Fruit fly (Drosophila melanogaster) whole organism, embryonic: ENCODE measurements around the gene Rok.

Source experiments
- Bdp1 ChIP-seq: fragments of 200-800 bp; sonication (Bioruptor generic); optimal IDR thresholded peaks from 3 replicates; lab custom pipeline; 2016; ENCODE audit warnings: missing biosample characterization, missing genetic modification characterization
- BtbVII ChIP-seq: fragments of 200-800 bp; sonication (Bioruptor generic); optimal IDR thresholded peaks from 3 replicates; lab custom pipeline; 2017; ENCODE audit warnings: missing biosample characterization, mild to moderate bottlenecking, missing genetic modification characterization
- CG12299 ChIP-seq: fragments of 200-800 bp; sonication (Bioruptor generic); optimal IDR thresholded peaks from 2 replicates; lab custom pipeline; 2018; ENCODE audit warnings: missing biosample characterization, mild to moderate bottlenecking, missing genetic modification characterization
- CG13424 ChIP-seq: fragments of 200-800 bp; sonication (Bioruptor generic); optimal IDR thresholded peaks from 2 replicates; lab custom pipeline; 2019; ENCODE audit warnings: missing biosample characterization, mild to moderate bottlenecking, missing genetic modification characterization, moderate library complexity
- CG13894 ChIP-seq: fragments of 200-800 bp; sonication (Bioruptor generic); optimal IDR thresholded peaks from 3 replicates; lab custom pipeline; 2018; ENCODE audit warnings: missing biosample characterization, mild to moderate bottlenecking, missing genetic modification characterization, moderate library complexity
- CG15011 ChIP-seq: fragments of 200-800 bp; sonication (Bioruptor generic); optimal IDR thresholded peaks from 3 replicates; lab custom pipeline; 2018; ENCODE audit warnings: missing biosample characterization, mild to moderate bottlenecking, missing genetic modification characterization
- CG17802 ChIP-seq: fragments of 200-800 bp; sonication (Bioruptor generic); optimal IDR thresholded peaks from 2 replicates; lab custom pipeline; 2018; ENCODE audit warnings: missing biosample characterization, mild to moderate bottlenecking, missing genetic modification characterization, moderate library complexity
- CG2129 ChIP-seq: fragments of 200-800 bp; sonication (Bioruptor generic); IDR thresholded peaks from 2 replicates; pipeline ENCODE4 v1.3.6; 2022; ENCODE audit warnings: missing biosample characterization, missing genetic modification characterization; ENCODE audit not compliant: partially characterized antibody
- CG2875 ChIP-seq: fragments of 200-800 bp; sonication (Bioruptor generic); optimal IDR thresholded peaks from 2 replicates; lab custom pipeline; 2017; ENCODE audit warnings: missing biosample characterization, mild to moderate bottlenecking, missing genetic modification characterization, missing genetic modification reagents
- CG30020 ChIP-seq: fragments of 200-800 bp; optimal IDR thresholded peaks from 2 replicates; lab custom pipeline; 2019; ENCODE audit warnings: missing biosample characterization, mild to moderate bottlenecking, missing genetic modification characterization, moderate library complexity
- CG3281 ChIP-seq: fragments of 200-800 bp; sonication (Bioruptor generic); optimal IDR thresholded peaks from 3 replicates; lab custom pipeline; 2017; ENCODE audit warnings: missing biosample characterization, mild to moderate bottlenecking, missing genetic modification characterization
- CG33213 ChIP-seq: fragments of 200-800 bp; sonication (Bioruptor generic); optimal IDR thresholded peaks from 3 replicates; lab custom pipeline; 2016; ENCODE audit warnings: missing biosample characterization, missing genetic modification characterization
- CG33557 ChIP-seq: fragments of 200-800 bp; sonication (Bioruptor generic); optimal IDR thresholded peaks from 2 replicates; lab custom pipeline; 2019; ENCODE audit warnings: missing biosample characterization, mild to moderate bottlenecking, missing genetic modification characterization, moderate library complexity
- CG3726 ChIP-seq: fragments of 200-800 bp; sonication (Bioruptor generic); IDR thresholded peaks from 3 replicates; pipeline ENCODE4, ENCODE4 v1.3.6; 2022; ENCODE audit warnings: missing biosample characterization, missing genetic modification characterization
- CG4617 ChIP-seq: fragments of 200-800 bp; sonication (Bioruptor generic); optimal IDR thresholded peaks from 3 replicates; lab custom pipeline; 2016; ENCODE audit warnings: missing biosample characterization, missing genetic modification characterization, borderline replicate concordance
- CG4730 ChIP-seq: fragments of 200-800 bp; sonication (Bioruptor generic); IDR thresholded peaks from 2 replicates; pipeline ENCODE4 v1.3.6; 2022; ENCODE audit warnings: missing biosample characterization, missing genetic modification characterization
- CG4854 ChIP-seq: fragments of 200-800 bp; sonication (Bioruptor generic); optimal IDR thresholded peaks from 2 replicates; lab custom pipeline; 2016; ENCODE audit warnings: missing biosample characterization, missing genetic modification characterization, inconsistent platforms
- CG5953 ChIP-seq: fragments of 200-800 bp; sonication (Bioruptor generic); IDR thresholded peaks from 2 replicates; pipeline ENCODE4 v1.3.6; 2022; ENCODE audit warnings: missing biosample characterization, missing genetic modification characterization
- CG6813 ChIP-seq: fragments of 200-800 bp; sonication (Bioruptor generic); optimal IDR thresholded peaks from 2 replicates; lab custom pipeline; 2017; ENCODE audit warnings: missing biosample characterization, missing genetic modification characterization, mild to moderate bottlenecking, moderate library complexity, missing genetic modification reagents
- CG7987 ChIP-seq: fragments of 200-800 bp; sonication (Bioruptor generic); optimal IDR thresholded peaks from 2 replicates; lab custom pipeline; 2018; ENCODE audit warnings: missing biosample characterization, mild to moderate bottlenecking, missing genetic modification characterization, moderate library complexity
- CG9876 ChIP-seq: fragments of 200-800 bp; sonication (Bioruptor generic); optimal IDR thresholded peaks from 2 replicates; lab custom pipeline; 2016; ENCODE audit warnings: missing biosample characterization, missing genetic modification characterization
- CoRest ChIP-seq: fragments of 200-800 bp; sonication (Bioruptor generic); optimal IDR thresholded peaks from 3 replicates; lab custom pipeline; 2018; ENCODE audit warnings: missing biosample characterization, mild to moderate bottlenecking, missing genetic modification characterization, moderate library complexity
- D19B ChIP-seq: fragments of 200-800 bp; sonication (Bioruptor generic); optimal IDR thresholded peaks from 2 replicates; lab custom pipeline; 2017; ENCODE audit warnings: missing biosample characterization, mild to moderate bottlenecking, missing genetic modification characterization
- Dek ChIP-seq: fragments of 200-800 bp; sonication (Bioruptor generic); optimal IDR thresholded peaks from 3 replicates; lab custom pipeline; 2019; ENCODE audit warnings: missing biosample characterization, mild to moderate bottlenecking, missing genetic modification characterization, moderate library complexity
- Hey ChIP-seq: fragments of 200-800 bp; sonication (Bioruptor generic); optimal IDR thresholded peaks from 3 replicates; lab custom pipeline; 2018; ENCODE audit warnings: missing biosample characterization, mild to moderate bottlenecking, missing genetic modification characterization
- Lpt ChIP-seq: fragments of >200 bp; optimal IDR thresholded peaks from 2 replicates; lab custom pipeline; 2018; ENCODE audit warnings: missing biosample characterization, missing genetic modification characterization
- NC2β ChIP-seq: fragments of 200-800 bp; sonication (Bioruptor generic); optimal IDR thresholded peaks from 2 replicates; lab custom pipeline; 2016; ENCODE audit warnings: missing biosample characterization, missing genetic modification characterization
- Nf-YB ChIP-seq: fragments of 200-800 bp; sonication (Bioruptor generic); optimal IDR thresholded peaks from 3 replicates; lab custom pipeline; 2019; ENCODE audit warnings: missing biosample characterization, mild to moderate bottlenecking, missing genetic modification characterization, moderate library complexity
- Optix ChIP-seq: fragments of 200-800 bp; sonication (Bioruptor generic); IDR thresholded peaks from 3 replicates; pipeline ENCODE4 v1.3.6; 2022; ENCODE audit warnings: missing biosample characterization, missing genetic modification characterization
- Side ChIP-seq: fragments of 200-800 bp; sonication (Bioruptor generic); optimal IDR thresholded peaks from 2 replicates; lab custom pipeline; 2016; ENCODE audit warnings: missing biosample characterization, missing genetic modification characterization
- Sox100B ChIP-seq: fragments of 200-800 bp; sonication (Bioruptor generic); optimal IDR thresholded peaks from 3 replicates; lab custom pipeline; 2018; ENCODE audit warnings: missing biosample characterization, mild to moderate bottlenecking, missing genetic modification characterization
- Stat92E ChIP-seq, 3 experiments: fragments of >200 bp in 2 of 3; fragments of 200-800 bp in 1 of 3; sonication (Bioruptor generic) in 1 of 3; optimal IDR thresholded peaks; 2 replicates each; lab custom pipeline; 2017 to 2019; ENCODE audit warnings: missing biosample characterization in 3 of 3, missing genetic modification characterization in 3 of 3, mild to moderate bottlenecking in 1 of 3, moderate library complexity in 1 of 3
- TFAM ChIP-seq: fragments of 200-800 bp; sonication (Bioruptor generic); optimal IDR thresholded peaks from 2 replicates; lab custom pipeline; 2017; ENCODE audit warnings: missing biosample characterization, missing genetic modification characterization, inconsistent platforms
- YL-1 ChIP-seq: fragments of 200-800 bp; sonication (Bioruptor generic); optimal IDR thresholded peaks from 3 replicates; lab custom pipeline; 2017; ENCODE audit warnings: missing biosample characterization, mild to moderate bottlenecking, missing genetic modification characterization
- bab2 ChIP-seq: fragments of 200-800 bp; sonication (Bioruptor generic); optimal IDR thresholded peaks from 2 replicates; lab custom pipeline; 2016; ENCODE audit warnings: missing biosample characterization, missing genetic modification characterization
- caup ChIP-seq: fragments of 200-800 bp; sonication (Bioruptor generic); optimal IDR thresholded peaks from 3 replicates; lab custom pipeline; 2017; ENCODE audit warnings: missing biosample characterization, mild to moderate bottlenecking, missing genetic modification characterization, moderate library complexity; ENCODE audit not compliant: severe bottlenecking
- dimm ChIP-seq: fragments of 200-800 bp; sonication (Bioruptor generic); IDR thresholded peaks from 2 replicates; pipeline ENCODE4 v1.3.6; 2022; ENCODE audit warnings: missing biosample characterization, missing genetic modification characterization
- disco-r ChIP-seq: fragments of 200-800 bp; sonication (Bioruptor generic); optimal IDR thresholded peaks from 2 replicates; lab custom pipeline; 2016; ENCODE audit warnings: missing biosample characterization, missing genetic modification characterization
- exex ChIP-seq: fragments of 200-800 bp; sonication (Bioruptor generic); optimal IDR thresholded peaks from 4 replicates; lab custom pipeline; 2018; ENCODE audit warnings: missing biosample characterization, mild to moderate bottlenecking, missing genetic modification characterization, moderate library complexity
- fd64A ChIP-seq: fragments of 200-800 bp; sonication (Bioruptor generic); optimal IDR thresholded peaks from 3 replicates; lab custom pipeline; 2018; ENCODE audit warnings: missing biosample characterization, mild to moderate bottlenecking, missing genetic modification characterization
- gce ChIP-seq: fragments of 200-800 bp; sonication (Bioruptor generic); IDR thresholded peaks from 3 replicates; pipeline ENCODE4 v1.3.6; 2022; ENCODE audit warnings: missing biosample characterization, missing genetic modification characterization
- gro ChIP-seq: fragments of 200-800 bp; sonication (Bioruptor generic); optimal IDR thresholded peaks from 2 replicates; lab custom pipeline; 2016; ENCODE audit warnings: missing biosample characterization, missing genetic modification characterization
- lilli ChIP-seq: fragments of 200-800 bp; sonication (Bioruptor generic); optimal IDR thresholded peaks from 3 replicates; lab custom pipeline; 2016; ENCODE audit warnings: missing biosample characterization, missing genetic modification characterization
- lola ChIP-seq, 3 experiments: fragments of >200 bp in 2 of 3; fragments of 200-800 bp in 1 of 3; sonication (Bioruptor generic) in 1 of 3; optimal IDR thresholded peaks; 2 replicates each; lab custom pipeline; 2017 to 2019; ENCODE audit warnings: missing biosample characterization in 3 of 3, missing genetic modification characterization in 3 of 3, mild to moderate bottlenecking in 1 of 3, moderate library complexity in 1 of 3
- nau ChIP-seq: fragments of 200-800 bp; sonication (Bioruptor generic); optimal IDR thresholded peaks from 3 replicates; lab custom pipeline; 2017; ENCODE audit warnings: missing biosample characterization, mild to moderate bottlenecking, missing genetic modification characterization, missing genetic modification reagents
- pb ChIP-seq: fragments of 200-800 bp; sonication (Bioruptor generic); optimal IDR thresholded peaks from 3 replicates; lab custom pipeline; 2016; ENCODE audit warnings: missing biosample characterization, missing genetic modification characterization
- sens-2 ChIP-seq: fragments of 200-800 bp; sonication (Bioruptor generic); IDR thresholded peaks from 2 replicates; pipeline ENCODE4 v1.3.6; 2022; ENCODE audit warnings: missing biosample characterization, missing genetic modification characterization
- sna ChIP-seq: fragments of 200-800 bp; sonication (Bioruptor generic); IDR thresholded peaks from 2 replicates; pipeline ENCODE4 v1.3.6; 2022; ENCODE audit warnings: missing biosample characterization, missing genetic modification characterization; ENCODE audit not compliant: partially characterized antibody
- trh ChIP-seq: fragments of 200-800 bp; sonication (Bioruptor generic); optimal IDR thresholded peaks from 2 replicates; lab custom pipeline; 2016; ENCODE audit warnings: missing biosample characterization, missing genetic modification characterization
- zen2 ChIP-seq: fragments of 200-800 bp; sonication (Bioruptor generic); IDR thresholded peaks from 3 replicates; pipeline ENCODE4 v1.3.6; 2022; ENCODE audit warnings: missing biosample characterization, missing genetic modification characterization; ENCODE audit not compliant: partially characterized antibody
- zf30C ChIP-seq: fragments of 200-800 bp; sonication (Bioruptor generic); optimal IDR thresholded peaks from 3 replicates; lab custom pipeline; 2018; ENCODE audit warnings: missing biosample characterization, mild to moderate bottlenecking, missing genetic modification characterization

The Rok gene

dm6 chrX:16581703-16582102 is 55.5 kb downstream of the Rok start (continued):
- TF ChIP-seq disco-r (GFP tag; lab: Kevin White, UChicago), result no peak
- TF ChIP-seq CG3726, result no peak
- TF ChIP-seq TFAM (GFP tag; lab: Kevin White, UChicago), result no peak
- peak; percentile 8 for TF ChIP-seq CG3281 (GFP tag; lab: Kevin White, UChicago)
- no peak for TF ChIP-seq CG33557
- TF ChIP-seq lola (GFP tag; optimal IDR thresholded peaks at IDR 0.05; lab: Kevin White, UChicago), result no peak
- no peak for TF ChIP-seq dimm (GFP tag; lab: Robert Waterston, UW)
- TF ChIP-seq fd64A (GFP tag; lab: Kevin White, UChicago), result no peak
- no peak for TF ChIP-seq NC2β (GFP tag; lab: Kevin White, UChicago)
- TF ChIP-seq CoRest (tag; lab: Kevin White, UChicago), result no peak
- TF ChIP-seq CG7987 (GFP tag; lab: Kevin White, UChicago), result no peak
- no peak for TF ChIP-seq CG6813 (GFP tag; lab: Kevin White, UChicago)
- no peak for TF ChIP-seq Sox100B (GFP tag; lab: Kevin White, UChicago)
- no peak for TF ChIP-seq caup (GFP tag; lab: Kevin White, UChicago)
- TF ChIP-seq CG4730 (GFP tag; lab: Robert Waterston, UW), result no peak
- TF ChIP-seq CG17802 (tag; lab: Kevin White, UChicago), result no peak
- TF ChIP-seq CG4617, result no peak
- TF ChIP-seq YL-1, result no peak
- TF ChIP-seq D19B (GFP tag; lab: Kevin White, UChicago), result no peak
- TF ChIP-seq Lpt (GFP tag; lab: Kevin White, UChicago), result no peak
- no peak for TF ChIP-seq CG9876 (GFP tag; lab: Kevin White, UChicago)
- TF ChIP-seq Bdp1 (GFP tag; lab: Kevin White, UChicago), result no peak
- TF ChIP-seq gro (GFP tag; lab: Kevin White, UChicago), result no peak
- TF ChIP-seq BtbVII (GFP tag; lab: Kevin White, UChicago), result no peak
- no peak for TF ChIP-seq sens-2 (GFP tag; lab: Robert Waterston, UW)
- no peak for TF ChIP-seq CG12299 (tag; lab: Kevin White, UChicago)
- no peak for TF ChIP-seq gce (GFP tag; lab: Robert Waterston, UW)
- no peak for TF ChIP-seq CG33213 (GFP tag; lab: Kevin White, UChicago)
- peak; percentile 8 for TF ChIP-seq lilli (GFP tag; lab: Kevin White, UChicago)
- TF ChIP-seq zen2 (GFP tag; lab: Robert Waterston, UW), result no peak
- TF ChIP-seq CG4854 (GFP tag; lab: Kevin White, UChicago), result no peak
- TF ChIP-seq trh (GFP tag; lab: Kevin White, UChicago), result no peak
- TF ChIP-seq CG2875 (GFP tag; lab: Kevin White, UChicago), result no peak
- no peak for TF ChIP-seq CG15011
- TF ChIP-seq Hey, result no peak
- no peak for TF ChIP-seq CG5953 (GFP tag; lab: Robert Waterston, UW)
- TF ChIP-seq CG2129 (GFP tag; lab: Robert Waterston, UW), result no peak
- no peak for TF ChIP-seq exex (tag; lab: Kevin White, UChicago)
- no peak for TF ChIP-seq Side (GFP tag; lab: Kevin White, UChicago)
- TF ChIP-seq Dek (tag; lab: Kevin White, UChicago), result no peak
- no peak for TF ChIP-seq nau (GFP tag; lab: Kevin White, UChicago)
- TF ChIP-seq bab2, result no peak
- no peak for TF ChIP-seq CG30020 (tag; lab: Kevin White, UChicago)
- TF ChIP-seq zf30C (GFP tag; lab: Kevin White, UChicago), result no peak
- TF ChIP-seq CG13894, result no peak
- no peak for TF ChIP-seq sna (GFP tag; lab: Robert Waterston, UW)
- TF ChIP-seq pb (GFP tag; lab: Kevin White, UChicago), result no peak
- TF ChIP-seq Nf-YB (GFP tag; lab: Kevin White, UChicago), result no peak
- no peak for TF ChIP-seq Stat92E (GFP tag; optimal IDR thresholded peaks at IDR 0.05; lab: Kevin White, UChicago)
- TF ChIP-seq Optix (GFP tag; lab: Robert Waterston, UW), result no peak
- peak; percentile 22 for TF ChIP-seq CG13424 (tag; lab: Kevin White, UChicago)
